Worm (Caenorhabditis elegans) whole organism, L4 larva: ENCODE measurements around the gene F54B3.1.

ENCODE experiments used
- F26F4.8 ChIP-seq: fragments of 200-800 bp; sonication (Bioruptor generic); conservative IDR thresholded peaks from 2 replicates; pipeline ENCODE4 v1.3.6; 2022; ENCODE audit warnings: missing genetic modification characterization, missing compliant biosample characterization
- F49E8.2 ChIP-seq: sonication (generic microtip); optimal IDR thresholded peaks from 2 replicates; lab custom pipeline; 2016; ENCODE audit warnings: missing compliant biosample characterization, mild to moderate bottlenecking, missing genetic modification characterization, borderline replicate concordance
- Y5F2A.4 ChIP-seq: fragments of 200-800 bp; sonication (Bioruptor generic); optimal IDR thresholded peaks from 2 replicates; lab custom pipeline; 2018; ENCODE audit warnings: mild to moderate bottlenecking, missing genetic modification characterization, missing compliant biosample characterization
- Y75B8A.6 ChIP-seq: fragments of 200-800 bp; sonication (Bioruptor generic); IDR thresholded peaks from 2 replicates; pipeline ENCODE4 v1.3.6; 2022; ENCODE audit warnings: missing genetic modification reagents, missing genetic modification characterization, missing compliant biosample characterization
- ceh-32 ChIP-seq: sonication (generic microtip); optimal IDR thresholded peaks from 2 replicates; lab custom pipeline; 2016; ENCODE audit warnings: mild to moderate bottlenecking, missing genetic modification characterization, missing compliant biosample characterization; ENCODE audit not compliant: poor library complexity
- cey-2 ChIP-seq: sonication (generic microtip); optimal IDR thresholded peaks from 3 replicates; lab custom pipeline; 2017; ENCODE audit warnings: missing genetic modification characterization, mild to moderate bottlenecking, missing compliant biosample characterization, antibody characterized with exemption, borderline replicate concordance; ENCODE audit not compliant: insufficient read depth
- daf-12 ChIP-seq: fragments of 150-350 bp; optimal IDR thresholded peaks from 2 replicates; lab custom pipeline; 2014; ENCODE audit warnings: missing biosample characterization, missing genetic modification reagents, missing genetic modification characterization
- daf-8 ChIP-seq: fragments of 200-800 bp; sonication (Bioruptor generic); IDR thresholded peaks from 2 replicates; pipeline ENCODE4 v1.3.6; 2022; ENCODE audit warnings: missing genetic modification characterization, missing compliant biosample characterization
- dmd-8 ChIP-seq: fragments of 200-800 bp; sonication (Bioruptor generic); IDR thresholded peaks from 2 replicates; pipeline ENCODE4 v1.3.6; 2022; ENCODE audit warnings: missing genetic modification characterization, missing compliant biosample characterization
- dmd-9 ChIP-seq: fragments of 200-800 bp; sonication (Bioruptor generic); IDR thresholded peaks from 2 replicates; pipeline ENCODE4 v1.3.6; 2022; ENCODE audit warnings: missing genetic modification reagents, missing genetic modification characterization, missing compliant biosample characterization
- dpl-1 ChIP-seq: fragments of 150-350 bp; optimal IDR thresholded peaks from 2 replicates; lab custom pipeline; 2014; ENCODE audit warnings: missing biosample characterization, missing genetic modification reagents, missing genetic modification characterization
- duxl-1 ChIP-seq: sonication (generic microtip); optimal IDR thresholded peaks from 2 replicates; lab custom pipeline; 2016; ENCODE audit warnings: mild to moderate bottlenecking, missing genetic modification characterization, moderate library complexity, missing compliant biosample characterization; ENCODE audit not compliant: poor library complexity
- dve-1 ChIP-seq: sonication (generic microtip); optimal IDR thresholded peaks from 2 replicates; lab custom pipeline; 2017; ENCODE audit warnings: antibody characterized with exemption, mild to moderate bottlenecking, missing genetic modification characterization, missing compliant biosample characterization; ENCODE audit not compliant: insufficient read depth
- fkh-10 ChIP-seq: fragments of 150-350 bp; optimal IDR thresholded peaks from 2 replicates; lab custom pipeline; 2014; ENCODE audit warnings: missing biosample characterization, missing genetic modification reagents, missing genetic modification characterization
- hif-1 ChIP-seq, 2 experiments: sonication (generic microtip); optimal IDR thresholded peaks; 2 replicates each; lab custom pipeline; 2016 to 2017; ENCODE audit warnings: missing compliant biosample characterization in 2 of 2, missing genetic modification characterization in 2 of 2, missing genetic modification reagents in 2 of 2, missing genotype in 2 of 2, mild to moderate bottlenecking in 1 of 2
- hlh-11 ChIP-seq: fragments of 200-800 bp; sonication (Bioruptor generic); optimal IDR thresholded peaks from 2 replicates; lab custom pipeline; 2018; ENCODE audit warnings: mild to moderate bottlenecking, missing genetic modification characterization, missing compliant biosample characterization
- hlh-30 ChIP-seq: sonication (generic microtip); optimal IDR thresholded peaks from 2 replicates; lab custom pipeline; 2017; ENCODE audit warnings: antibody characterized with exemption, mild to moderate bottlenecking, missing genetic modification characterization, missing compliant biosample characterization; ENCODE audit not compliant: insufficient read depth
- jun-1 ChIP-seq: fragments of 150-350 bp; optimal IDR thresholded peaks from 2 replicates; lab custom pipeline; 2014; ENCODE audit warnings: missing biosample characterization, missing genetic modification reagents, missing genetic modification characterization
- lin-1 ChIP-seq: fragments of 200-800 bp; sonication (Bioruptor generic); IDR thresholded peaks from 2 replicates; pipeline ENCODE4 v1.3.6; 2022; ENCODE audit warnings: missing genetic modification reagents, missing genetic modification characterization, missing compliant biosample characterization
- lin-15B ChIP-seq: fragments of 150-350 bp; sonication (generic microtip); optimal IDR thresholded peaks from 3 replicates; lab custom pipeline; 2014; ENCODE audit warnings: missing biosample characterization, missing genetic modification characterization
- lin-39 ChIP-seq: fragments of 150-350 bp; optimal IDR thresholded peaks from 2 replicates; lab custom pipeline; 2014; ENCODE audit warnings: missing biosample characterization, missing genetic modification reagents, missing genetic modification characterization
- mep-1 ChIP-seq: fragments of 150-350 bp; sonication (generic microtip); optimal IDR thresholded peaks from 3 replicates; lab custom pipeline; 2014; ENCODE audit warnings: missing biosample characterization, missing genetic modification characterization
- mes-2 ChIP-seq: sonication (generic microtip); optimal IDR thresholded peaks from 2 replicates; lab custom pipeline; 2016; ENCODE audit warnings: missing genotype, mild to moderate bottlenecking, missing genetic modification characterization, missing compliant biosample characterization; ENCODE audit not compliant: poor library complexity, severe bottlenecking
- mxl-3 ChIP-seq: fragments of 200-800 bp; sonication (Bioruptor generic); optimal IDR thresholded peaks from 2 replicates; lab custom pipeline; 2018; ENCODE audit warnings: mild to moderate bottlenecking, missing genetic modification characterization, missing compliant biosample characterization
- nhr-28 ChIP-seq: fragments of 150-350 bp; optimal IDR thresholded peaks from 2 replicates; lab custom pipeline; 2014; ENCODE audit warnings: missing biosample characterization, missing genetic modification characterization
- nhr-48 ChIP-seq: sonication (generic microtip); optimal IDR thresholded peaks from 2 replicates; lab custom pipeline; 2016; ENCODE audit warnings: mild to moderate bottlenecking, missing genetic modification characterization, missing compliant biosample characterization
- nhr-6 ChIP-seq: fragments of 150-350 bp; optimal IDR thresholded peaks from 2 replicates; lab custom pipeline; 2014; ENCODE audit warnings: missing biosample characterization, missing genetic modification characterization
- nhr-77 ChIP-seq: fragments of 150-350 bp; optimal IDR thresholded peaks from 2 replicates; lab custom pipeline; 2014; ENCODE audit warnings: missing biosample characterization, missing genetic modification characterization
- sdz-12 ChIP-seq: fragments of 200-800 bp; sonication (Bioruptor generic); optimal IDR thresholded peaks from 2 replicates; lab custom pipeline; 2018; ENCODE audit warnings: mild to moderate bottlenecking, missing genetic modification characterization, missing compliant biosample characterization
- set-16 ChIP-seq: fragments of 200-800 bp; sonication (Bioruptor generic); IDR thresholded peaks from 2 replicates; pipeline ENCODE4 v1.3.6; 2022; ENCODE audit warnings: missing genetic modification reagents, missing genetic modification characterization, missing compliant biosample characterization
- snpc-1.2 ChIP-seq: fragments of 200-800 bp; sonication (Bioruptor generic); IDR thresholded peaks from 2 replicates; pipeline ENCODE4 v1.3.6; 2022; ENCODE audit warnings: missing genetic modification reagents, missing genetic modification characterization, missing compliant biosample characterization
- spr-3 ChIP-seq: fragments of 200-800 bp; sonication (Bioruptor generic); optimal IDR thresholded peaks from 2 replicates; lab custom pipeline; 2018; ENCODE audit warnings: mild to moderate bottlenecking, missing genetic modification characterization, missing compliant biosample characterization
- unc-62 ChIP-seq, 3 experiments: fragments of 150-350 bp in 1 of 3; sonication (generic microtip); optimal IDR thresholded peaks in 2 of 3; peaks in 1 of 3; 1 replicate in 1 of 3; 2 replicates in 2 of 3; lab custom pipeline; 2014 to 2017; ENCODE audit warnings: missing biosample characterization in 3 of 3, missing genetic modification characterization in 3 of 3, missing genetic modification reagents in 3 of 3, missing genotype in 1 of 3
- zag-1 ChIP-seq: fragments of 150-350 bp; optimal IDR thresholded peaks from 2 replicates; lab custom pipeline; 2014; ENCODE audit warnings: missing biosample characterization, missing genetic modification characterization
- zfp-2 ChIP-seq: sonication (generic microtip); optimal IDR thresholded peaks from 2 replicates; lab custom pipeline; 2016; ENCODE audit warnings: mild to moderate bottlenecking, missing genetic modification characterization, missing compliant biosample characterization
- zip-11 ChIP-seq: fragments of 200-800 bp; sonication (Bioruptor generic); IDR thresholded peaks from 2 replicates; pipeline ENCODE4 v1.3.6; 2022; ENCODE audit warnings: missing genetic modification characterization, missing compliant biosample characterization

F54B3.1 gene

DNA sequence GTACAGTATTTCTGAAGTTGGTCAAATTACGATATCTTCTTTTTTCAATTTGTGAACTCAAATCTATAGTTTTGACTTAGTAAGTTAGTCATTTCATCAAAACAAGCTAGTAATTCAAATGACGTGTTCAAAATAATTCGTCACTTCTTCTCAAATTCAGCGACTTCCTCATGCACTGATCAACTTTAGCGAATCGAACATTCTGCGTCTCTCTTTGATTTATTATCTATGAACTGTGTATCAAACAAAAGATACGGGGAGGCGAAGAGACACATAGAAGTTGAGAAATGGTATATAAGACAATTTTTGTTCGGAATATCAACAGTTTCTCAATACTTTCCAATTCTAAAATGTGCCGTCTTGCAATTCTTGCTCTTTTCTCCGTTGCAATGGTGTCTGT, 60.9 kb downstream of the F54B3.1 start, which contains the start of gene srlf-34:
srlf-34 (plus strand) TSS at position 321 of the 400 bp plus-strand sequence.
- TF ChIP-seq nhr-77 (tag; lab: Kevin White, UChicago) (no peak), fkh-10 (GFP tag; lab: Kevin White, UChicago) (no peak), dmd-8 (GFP tag; lab: Robert Waterston, UW) (no peak), F26F4.8 (GFP tag; lab: Robert Waterston, UW) (no peak), lin-1 (no peak), unc-62 (GFP tag; optimal IDR thresholded peaks at IDR 0.05 in 1 of 2; lab: Kevin White, UChicago) (no peak), unc-62 (tag; optimal IDR thresholded peaks at IDR 0.05; lab: Kevin White, UChicago) (no peak), F49E8.2 (tag; lab: Kevin White, UChicago) (no peak), dpl-1 (GFP tag; lab: Kevin White, UChicago) (no peak), mes-2 (tag; lab: Kevin White, UChicago) (no peak), daf-12 (tag; lab: Kevin White, UChicago) (no peak), lin-39 (tag; lab: Kevin White, UChicago) (no peak), ceh-32 (tag; lab: Kevin White, UChicago) (no peak), hif-1 (tag; optimal IDR thresholded peaks at IDR 0.05; lab: Kevin White, UChicago) (no peak), dmd-9 (GFP tag; lab: Robert Waterston, UW) (no peak), sdz-12 (GFP tag; lab: Kevin White, UChicago) (no peak), snpc-1.2 (GFP tag; lab: Robert Waterston, UW) (no peak), Y75B8A.6 (GFP tag; lab: Robert Waterston, UW) (no peak), spr-3 (GFP tag; lab: Kevin White, UChicago) (no peak), daf-8 (no peak), hlh-30 (tag; lab: Kevin White, UChicago) (no peak)

DNA sequence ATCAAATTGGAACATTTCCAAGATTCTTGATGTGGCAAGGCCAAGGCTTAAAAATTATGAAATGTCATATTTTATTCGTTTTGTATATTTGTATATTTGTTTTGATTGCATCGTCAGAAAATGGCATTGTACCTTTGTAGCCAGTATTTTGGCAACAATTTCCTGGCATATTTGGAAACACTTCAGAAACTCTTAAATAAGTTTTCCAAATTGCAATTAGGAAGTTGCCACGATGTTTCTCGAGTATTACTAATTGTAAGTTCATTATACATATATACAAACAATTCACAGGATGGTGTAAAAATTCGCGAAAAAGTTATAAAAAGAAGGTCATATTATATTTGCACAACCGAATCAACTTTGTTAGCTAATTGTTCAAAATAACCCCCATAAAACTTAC, 64.2 kb downstream of the F54B3.1 start, which contains the start of gene idpp-8:
idpp-8 (plus strand) TSS at position 301 of the 400 bp plus-strand sequence.
- TF ChIP-seq lin-15B (tag; lab: Kevin White, UChicago) (no peak), nhr-6 (tag; lab: Kevin White, UChicago) (no peak), snpc-1.2 (GFP tag; lab: Robert Waterston, UW) (no peak), nhr-28 (no peak), zag-1 (no peak), cey-2 (tag; lab: Kevin White, UChicago) (no peak), hlh-30 (tag; lab: Kevin White, UChicago) (no peak), mep-1 (tag; lab: Kevin White, UChicago) (no peak), daf-12 (tag; lab: Kevin White, UChicago) (no peak), hlh-11 (tag; lab: Kevin White, UChicago) (no peak), duxl-1 (tag; lab: Kevin White, UChicago) (no peak), mxl-3 (GFP tag; lab: Kevin White, UChicago) (no peak), fkh-10 (GFP tag; lab: Kevin White, UChicago) (no peak), jun-1 (tag; lab: Kevin White, UChicago) (no peak), zip-11 (GFP tag; lab: Robert Waterston, UW) (no peak), Y5F2A.4 (GFP tag; lab: Kevin White, UChicago) (no peak), nhr-48 (no peak), zfp-2 (tag; lab: Kevin White, UChicago) (no peak), set-16 (GFP tag; lab: Robert Waterston, UW) (no peak)

DNA sequence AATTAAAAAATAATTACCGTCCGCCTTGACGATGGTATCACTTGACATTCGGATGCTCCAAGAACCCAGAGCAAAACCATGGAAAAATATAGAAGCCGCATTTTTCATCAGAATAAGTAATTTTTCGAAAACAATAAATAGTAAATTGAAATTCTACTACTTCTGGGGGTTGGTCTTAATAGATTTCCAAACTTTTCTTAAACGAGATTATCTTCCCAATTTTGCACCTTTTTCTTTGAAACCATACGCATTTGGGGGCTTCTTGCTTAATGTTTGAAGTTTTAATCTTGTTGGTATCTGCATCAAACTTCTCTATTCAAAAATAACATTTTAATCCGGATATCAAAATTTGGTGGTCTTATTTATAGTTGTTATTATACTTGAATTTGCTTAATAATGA, 65.1 kb downstream of the F54B3.1 start, which contains the start of gene gcy-5:
gcy-5 (minus strand) TSS at position 101 of the 400 bp plus-strand sequence.
- TF ChIP-seq daf-8 (no peak), sdz-12 (GFP tag; lab: Kevin White, UChicago) (no peak), lin-1 (no peak), dve-1 (tag; lab: Kevin White, UChicago) (no peak)
- TF ChIP-seq, all 104 proteins: peak for 0
